Worm (Caenorhabditis elegans): ENCODE data around the gene efn-3.

- TF ChIP-seq ama-1 (optimal IDR thresholded peaks at IDR 0.05): no peak
- TF ChIP-seq ets-7 (tag; optimal IDR thresholded peaks at IDR 0.05): no peak
- no peak for TF ChIP-seq scrt-1 (GFP tag; IDR thresholded peaks at IDR 0.05)
- TF ChIP-seq tbx-37 (GFP tag; conservative IDR thresholded peaks at IDR 0.05): no peak
- TF ChIP-seq aly-1 (tag; optimal IDR thresholded peaks at IDR 0.05): no peak
- no peak for TF ChIP-seq ceh-13 (GFP tag; optimal IDR thresholded peaks at IDR 0.05)
- TF ChIP-seq flt-1 (GFP tag; IDR thresholded peaks at IDR 0.05): no peak
- no peak for TF ChIP-seq B0310.2 (tag; optimal IDR thresholded peaks at IDR 0.05)
- no peak for TF ChIP-seq hnd-1 (tag; optimal IDR thresholded peaks at IDR 0.05)
- no peak for TF ChIP-seq tra-4 (tag; optimal IDR thresholded peaks at IDR 0.05)
- TF ChIP-seq F13C5.2 (tag; optimal IDR thresholded peaks at IDR 0.05): no peak
- no peak for TF ChIP-seq sea-1 (GFP tag; conservative IDR thresholded peaks at IDR 0.05)
These were observed at the start of gene efn-3 for ce11 chrX:13477356-13477755.
